Fruit fly (Drosophila melanogaster) whole organism, embryonic: ENCODE results near the gene rdhB.
A peak's percentile ranks its signal among the peaks of the same experiment; 100 is the strongest.

Experiments used
- CG10274 ChIP-seq: fragments of 200-800 bp; sonication (Bioruptor generic); optimal IDR thresholded peaks from 3 replicates; lab custom pipeline; 2017; ENCODE audit warnings: missing biosample characterization, mild to moderate bottlenecking, missing genetic modification characterization
- CG11695 ChIP-seq: fragments of 200-800 bp; sonication (Bioruptor generic); IDR thresholded peaks from 3 replicates; pipeline ENCODE4 v1.3.6; 2022; ENCODE audit warnings: missing biosample characterization, missing genetic modification characterization
- CG12104 ChIP-seq: fragments of 200-800 bp; sonication (Bioruptor generic); optimal IDR thresholded peaks from 3 replicates; lab custom pipeline; 2016; ENCODE audit warnings: missing biosample characterization, missing genetic modification characterization
- CG12155 ChIP-seq: fragments of 200-800 bp; sonication (Bioruptor generic); optimal IDR thresholded peaks from 3 replicates; lab custom pipeline; 2016; ENCODE audit warnings: missing biosample characterization, missing genetic modification characterization
- CG12219 ChIP-seq: fragments of 200-800 bp; sonication (Bioruptor generic); optimal IDR thresholded peaks from 3 replicates; lab custom pipeline; 2018; ENCODE audit warnings: missing biosample characterization, mild to moderate bottlenecking, missing genetic modification characterization
- CG14860 ChIP-seq: fragments of 200-800 bp; sonication (Bioruptor generic); IDR thresholded peaks from 3 replicates; pipeline ENCODE4 v1.3.6; 2022; ENCODE audit warnings: missing biosample characterization, missing genetic modification characterization; ENCODE audit not compliant: partially characterized antibody
- CG17385 ChIP-seq: fragments of 200-800 bp; sonication (Bioruptor generic); optimal IDR thresholded peaks from 3 replicates; lab custom pipeline; 2018; ENCODE audit warnings: missing biosample characterization, mild to moderate bottlenecking, missing genetic modification characterization
- CG18764 ChIP-seq: fragments of 200-800 bp; sonication (Bioruptor generic); optimal IDR thresholded peaks from 3 replicates; lab custom pipeline; 2016; ENCODE audit warnings: missing biosample characterization, missing genetic modification characterization
- CG2202 ChIP-seq: fragments of 200-800 bp; sonication (Bioruptor generic); optimal IDR thresholded peaks from 2 replicates; lab custom pipeline; 2018; ENCODE audit warnings: missing biosample characterization, mild to moderate bottlenecking, missing genetic modification characterization
- CG2712 ChIP-seq: fragments of 200-800 bp; optimal IDR thresholded peaks from 3 replicates; lab custom pipeline; 2019; ENCODE audit warnings: missing biosample characterization, mild to moderate bottlenecking, missing genetic modification characterization, moderate library complexity
- CG31441 ChIP-seq: fragments of 200-800 bp; sonication (Bioruptor generic); IDR thresholded peaks from 2 replicates; pipeline ENCODE4 v1.3.6; 2022; ENCODE audit warnings: missing biosample characterization, missing genetic modification characterization
- CG32767 ChIP-seq: fragments of 200-800 bp; sonication (Bioruptor generic); IDR thresholded peaks from 2 replicates; pipeline ENCODE4 v1.3.6; 2022; ENCODE audit warnings: missing biosample characterization, missing genetic modification characterization
- CG42726 ChIP-seq: fragments of 200-800 bp; sonication (Bioruptor generic); IDR thresholded peaks from 2 replicates; pipeline ENCODE4 v1.3.6; 2022; ENCODE audit warnings: missing biosample characterization, missing genetic modification characterization; ENCODE audit not compliant: partially characterized antibody
- CG6689 ChIP-seq: fragments of 200-800 bp; sonication (Bioruptor generic); IDR thresholded peaks from 2 replicates; pipeline ENCODE4 v1.3.6; 2022; ENCODE audit warnings: missing biosample characterization, missing genetic modification characterization
- CG7271 ChIP-seq: fragments of 200-800 bp; sonication (Bioruptor generic); optimal IDR thresholded peaks from 2 replicates; lab custom pipeline; 2018; ENCODE audit warnings: missing biosample characterization, mild to moderate bottlenecking, missing genetic modification characterization, moderate library complexity
- CG7963 ChIP-seq: fragments of 200-800 bp; sonication (Bioruptor generic); IDR thresholded peaks from 3 replicates; pipeline ENCODE4 v1.3.6; 2022; ENCODE audit warnings: missing biosample characterization, missing genetic modification characterization; ENCODE audit not compliant: partially characterized antibody
- CG8388 ChIP-seq: fragments of 200-800 bp; sonication (Bioruptor generic); optimal IDR thresholded peaks from 2 replicates; lab custom pipeline; 2019; ENCODE audit warnings: missing biosample characterization, mild to moderate bottlenecking, missing genetic modification characterization, moderate library complexity
- CkIIα-i1 ChIP-seq: fragments of 200-800 bp; sonication (Bioruptor generic); IDR thresholded peaks from 2 replicates; pipeline ENCODE4 v1.3.6; 2022; ENCODE audit warnings: missing biosample characterization, missing genetic modification characterization
- Deaf1 ChIP-seq: fragments of 200-800 bp; optimal IDR thresholded peaks from 3 replicates; lab custom pipeline; 2019; ENCODE audit warnings: missing biosample characterization, mild to moderate bottlenecking, missing genetic modification characterization, moderate library complexity
- Dip3 ChIP-seq: fragments of 200-800 bp; sonication (Bioruptor generic); optimal IDR thresholded peaks from 3 replicates; lab custom pipeline; 2016; ENCODE audit warnings: missing biosample characterization, missing genetic modification characterization
- Myb ChIP-seq: fragments of 200-800 bp; sonication (Bioruptor generic); optimal IDR thresholded peaks from 2 replicates; lab custom pipeline; 2016; ENCODE audit warnings: missing biosample characterization, missing genetic modification characterization
- Sox100B ChIP-seq: fragments of 200-800 bp; sonication (Bioruptor generic); optimal IDR thresholded peaks from 3 replicates; lab custom pipeline; 2018; ENCODE audit warnings: missing biosample characterization, mild to moderate bottlenecking, missing genetic modification characterization
- Ssrp ChIP-seq: fragments of 200-800 bp; sonication (Bioruptor generic); optimal IDR thresholded peaks from 2 replicates; lab custom pipeline; 2018; ENCODE audit warnings: missing biosample characterization, mild to moderate bottlenecking, missing genetic modification characterization, moderate library complexity
- Xbp1 ChIP-seq: fragments of 200-800 bp; sonication (Bioruptor generic); optimal IDR thresholded peaks from 3 replicates; lab custom pipeline; 2016; ENCODE audit warnings: missing biosample characterization, mild to moderate bottlenecking, missing genetic modification characterization
- cato ChIP-seq: fragments of 200-800 bp; sonication (Bioruptor generic); optimal IDR thresholded peaks from 2 replicates; lab custom pipeline; 2016; ENCODE audit warnings: missing biosample characterization, missing genetic modification characterization, borderline replicate concordance
- croc ChIP-seq: fragments of 200-800 bp; sonication (Bioruptor generic); conservative IDR thresholded peaks from 3 replicates; pipeline ENCODE4 v1.3.6; 2022; ENCODE audit warnings: missing biosample characterization, missing genetic modification characterization
- crol ChIP-seq: fragments of 200-800 bp; sonication (Bioruptor generic); IDR thresholded peaks from 2 replicates; pipeline ENCODE4 v1.3.6; 2022; ENCODE audit warnings: missing biosample characterization, missing genetic modification characterization
- dpn ChIP-seq, 2 experiments: fragments of 200-800 bp; sonication (Bioruptor generic); optimal IDR thresholded peaks; 3 replicates each; lab custom pipeline; 2016; ENCODE audit warnings: missing biosample characterization in 2 of 2, missing genetic modification characterization in 2 of 2
- ems ChIP-seq: fragments of 200-800 bp; sonication (Bioruptor generic); optimal IDR thresholded peaks from 3 replicates; lab custom pipeline; 2016; ENCODE audit warnings: missing biosample characterization, missing genetic modification characterization
- exex ChIP-seq: fragments of 200-800 bp; sonication (Bioruptor generic); optimal IDR thresholded peaks from 4 replicates; lab custom pipeline; 2018; ENCODE audit warnings: missing biosample characterization, mild to moderate bottlenecking, missing genetic modification characterization, moderate library complexity
- gcm ChIP-seq: fragments of 200-800 bp; sonication (Bioruptor generic); optimal IDR thresholded peaks from 2 replicates; lab custom pipeline; 2019; ENCODE audit warnings: missing biosample characterization, mild to moderate bottlenecking, missing genetic modification characterization, moderate library complexity
- inv ChIP-seq: fragments of 200-800 bp; sonication (Bioruptor generic); IDR thresholded peaks from 2 replicates; pipeline ENCODE4 v1.3.6; 2022; ENCODE audit warnings: missing biosample characterization, missing genetic modification characterization; ENCODE audit not compliant: partially characterized antibody
- ken ChIP-seq: fragments of 200-800 bp; sonication (Bioruptor generic); IDR thresholded peaks from 3 replicates; pipeline ENCODE4 v1.3.6; 2022; ENCODE audit warnings: missing biosample characterization, missing genetic modification characterization
- nmo ChIP-seq: fragments of 200-800 bp; sonication (Bioruptor generic); optimal IDR thresholded peaks from 2 replicates; lab custom pipeline; 2018; ENCODE audit warnings: missing biosample characterization, mild to moderate bottlenecking, missing genetic modification characterization, moderate library complexity
- pb ChIP-seq: fragments of 200-800 bp; sonication (Bioruptor generic); optimal IDR thresholded peaks from 3 replicates; lab custom pipeline; 2016; ENCODE audit warnings: missing biosample characterization, missing genetic modification characterization
- run ChIP-seq: fragments of 200-800 bp; sonication (Bioruptor generic); optimal IDR thresholded peaks from 3 replicates; lab custom pipeline; 2018; ENCODE audit warnings: missing biosample characterization, mild to moderate bottlenecking, missing genetic modification characterization
- sima ChIP-seq: fragments of 200-800 bp; sonication (Bioruptor generic); optimal IDR thresholded peaks from 2 replicates; lab custom pipeline; 2016; ENCODE audit warnings: missing biosample characterization, missing genetic modification characterization
- slbo ChIP-seq: fragments of 200-800 bp; sonication (Bioruptor generic); IDR thresholded peaks from 2 replicates; pipeline ENCODE4 v1.3.6; 2022; ENCODE audit warnings: missing biosample characterization, missing genetic modification characterization
- sna ChIP-seq: fragments of 200-800 bp; sonication (Bioruptor generic); IDR thresholded peaks from 2 replicates; pipeline ENCODE4 v1.3.6; 2022; ENCODE audit warnings: missing biosample characterization, missing genetic modification characterization; ENCODE audit not compliant: partially characterized antibody
- so ChIP-seq: fragments of 200-800 bp; sonication (Bioruptor generic); IDR thresholded peaks from 3 replicates; pipeline ENCODE4 v1.3.6; 2022; ENCODE audit warnings: missing biosample characterization, missing genetic modification characterization
- tll ChIP-seq, 2 experiments: fragments of 200-800 bp in 1 of 2; fragments of >200 bp in 1 of 2; sonication (Bioruptor generic) in 1 of 2; optimal IDR thresholded peaks; 2 replicates each; lab custom pipeline; 2017 to 2019; ENCODE audit warnings: missing biosample characterization in 2 of 2, missing genetic modification characterization in 2 of 2, mild to moderate bottlenecking in 1 of 2, moderate library complexity in 1 of 2
- trh ChIP-seq: fragments of 200-800 bp; sonication (Bioruptor generic); optimal IDR thresholded peaks from 2 replicates; lab custom pipeline; 2016; ENCODE audit warnings: missing biosample characterization, missing genetic modification characterization
- twi ChIP-seq: fragments of 200-800 bp; optimal IDR thresholded peaks from 2 replicates; lab custom pipeline; 2019; ENCODE audit warnings: missing biosample characterization, mild to moderate bottlenecking, missing genetic modification characterization, moderate library complexity
- usp ChIP-seq: fragments of >200 bp; optimal IDR thresholded peaks from 2 replicates; lab custom pipeline; 2017; ENCODE audit warnings: missing biosample characterization, missing genetic modification characterization
- vvl ChIP-seq: fragments of 200-800 bp; sonication (Bioruptor generic); IDR thresholded peaks from 2 replicates; pipeline ENCODE4 v1.3.6; 2022; ENCODE audit warnings: missing biosample characterization, missing genetic modification characterization
- wdn ChIP-seq: fragments of 200-800 bp; sonication (Bioruptor generic); IDR thresholded peaks from 2 replicates; pipeline ENCODE4 v1.3.6; 2022; ENCODE audit warnings: missing biosample characterization, missing genetic modification characterization
- zen ChIP-seq: fragments of 200-800 bp; sonication (Bioruptor generic); optimal IDR thresholded peaks from 3 replicates; lab custom pipeline; 2018; ENCODE audit warnings: missing biosample characterization, mild to moderate bottlenecking, missing genetic modification characterization, moderate library complexity
- zfh1 ChIP-seq: fragments of 200-800 bp; sonication (Bioruptor generic); IDR thresholded peaks from 3 replicates; pipeline ENCODE4 v1.3.6; 2022; ENCODE audit warnings: missing biosample characterization, missing genetic modification characterization
- zfh2 ChIP-seq: fragments of 200-800 bp; sonication (Bioruptor generic); optimal IDR thresholded peaks from 2 replicates; lab custom pipeline; 2016; ENCODE audit warnings: missing biosample characterization, missing genetic modification characterization

rdhB gene

dm6 chr3R:22362218-22362907, 10.9 kb downstream of the rdhB start, which contains the start of the genes JMJD6, CG7071 and Muted (continued):
- TF ChIP-seq inv (GFP tag; lab: Robert Waterston, UW) (peak; percentile 74), Myb (GFP tag; lab: Kevin White, UChicago) (peak; percentile 71), Xbp1 (GFP tag; lab: Kevin White, UChicago) (peak; percentile 96), ken (GFP tag; lab: Robert Waterston, UW) (peak; percentile 92), pb (GFP tag; lab: Kevin White, UChicago) (no peak), CG14860 (GFP tag; lab: Robert Waterston, UW) (peak; percentile 58; the same call in 1 of the 3 replicates), sima (peak; percentile 31), zfh1 (GFP tag; lab: Robert Waterston, UW) (peak; percentile 95), ems (peak; percentile 89), trh (peak; percentile 54), tll (GFP tag; optimal IDR thresholded peaks at IDR 0.05; lab: Kevin White, UChicago) (peak in 1 of 2 experiments; percentile 11), CG32767 (peak; percentile 83; the same call in 1 of the 2 replicates), Deaf1 (peak; percentile 55), zfh2 (peak; percentile 95), Ssrp (tag; lab: Kevin White, UChicago) (peak; percentile 88), CkIIα-i1 (GFP tag; lab: Robert Waterston, UW) (no peak), CG2202 (tag; lab: Kevin White, UChicago) (peak; percentile 84), crol (no peak), CG11695 (GFP tag; lab: Robert Waterston, UW) (peak; percentile 87), CG12155 (GFP tag; lab: Kevin White, UChicago) (peak; percentile 93), nmo (GFP tag; lab: Kevin White, UChicago) (peak; percentile 88), CG31441 (GFP tag; lab: Robert Waterston, UW) (peak; percentile 87), Sox100B (GFP tag; lab: Kevin White, UChicago) (peak; percentile 83), zen (tag; lab: Kevin White, UChicago) (peak; percentile 88), usp (GFP tag; lab: Kevin White, UChicago) (no peak), cato (GFP tag; lab: Kevin White, UChicago) (peak; percentile 87), croc (GFP tag; lab: Robert Waterston, UW) (peak; percentile 86), CG8388 (GFP tag; lab: Kevin White, UChicago) (peak; percentile 87), vvl (GFP tag; lab: Robert Waterston, UW) (peak; percentile 94), CG12104 (peak; percentile 91), CG7963 (0 out of 3 replicates have a peak, but pooled peaks have one; percentile 4), Dip3 (GFP tag; lab: Kevin White, UChicago) (peak; percentile 91), CG18764 (GFP tag; lab: Kevin White, UChicago) (peak; percentile 87), run (tag; lab: Kevin White, UChicago) (peak; percentile 78), twi (tag; lab: Kevin White, UChicago) (peak; percentile 77), CG2712 (tag; lab: Kevin White, UChicago) (peak; percentile 87), sna (GFP tag; lab: Robert Waterston, UW) (peak; percentile 91), CG10274 (GFP tag; lab: Kevin White, UChicago) (peak; percentile 55), slbo (GFP tag; lab: Robert Waterston, UW) (peak; percentile 97), CG12219 (GFP tag; lab: Kevin White, UChicago) (peak; percentile 71), CG7271 (tag; lab: Kevin White, UChicago) (peak; percentile 69), so (GFP tag; lab: Robert Waterston, UW) (peak; percentile 90), dpn (GFP tag; optimal IDR thresholded peaks at IDR 0.05; lab: Kevin White, UChicago) (peak; percentile 88 to 94), gcm (GFP tag; lab: Kevin White, UChicago) (peak; percentile 88), CG42726 (peak; percentile 66; the same call in 1 of the 2 replicates), exex (tag; lab: Kevin White, UChicago) (peak; percentile 77), CG17385 (peak; percentile 84), wdn (peak; percentile 84), CG6689 (GFP tag; lab: Robert Waterston, UW) (peak; percentile 92)
